Fruit fly (Drosophila melanogaster): Measurements from ENCODE around the gene CCT7.

CCT7 gene

dm6 chr3R:8854619-8855206 lies 53.3 kb downstream of the CCT7 start:
- TF ChIP-seq CG6854 (GFP tag; optimal IDR thresholded peaks at IDR 0.05) (no peak), Blimp-1 (GFP tag; optimal IDR thresholded peaks at IDR 0.05) (peak; percentile 88), esn (GFP tag; optimal IDR thresholded peaks at IDR 0.05) (no peak), Ets96B (tag; optimal IDR thresholded peaks at IDR 0.05) (peak; percentile 55), spab (GFP tag; optimal IDR thresholded peaks at IDR 0.05) (peak; percentile 48), CG15336 (GFP tag; IDR thresholded peaks at IDR 0.05) (no peak), svp (GFP tag) (peak; percentile 17), CG9139 (GFP tag; optimal IDR thresholded peaks at IDR 0.05) (peak; percentile 65), ss (GFP tag; optimal IDR thresholded peaks at IDR 0.05) (peak; percentile 79 to 84), CG8119 (GFP tag; IDR thresholded peaks at IDR 0.05) (peak; percentile 30; the same call in 1 of the 3 replicates), dsx (GFP tag; optimal IDR thresholded peaks at IDR 0.05; ENCODE audit: poor library complexity, severe bottlenecking) (peak; percentile 54), CG10669 (GFP tag; optimal IDR thresholded peaks at IDR 0.05) (peak; percentile 15), fd59A (GFP tag; optimal IDR thresholded peaks at IDR 0.05) (no peak), CG1621 (tag; optimal IDR thresholded peaks at IDR 0.05) (peak; percentile 42), fkh (GFP tag; optimal IDR thresholded peaks at IDR 0.05) (peak; percentile 16), Hr38 (GFP tag; optimal IDR thresholded peaks at IDR 0.05) (no peak), CG6808 (GFP tag; optimal IDR thresholded peaks at IDR 0.05) (peak; percentile 83), eg (GFP tag; IDR thresholded peaks at IDR 0.05) (peak; percentile 45; the same call in 1 of the 3 replicates), CG3919 (GFP tag; optimal IDR thresholded peaks at IDR 0.05) (peak; percentile 4), acj6 (GFP tag; optimal IDR thresholded peaks at IDR 0.05) (no peak), Sox102F (GFP tag; optimal IDR thresholded peaks at IDR 0.05) (peak; percentile 26), CG8319 (GFP tag; optimal IDR thresholded peaks at IDR 0.05) (no peak), Eip93F (GFP tag; optimal IDR thresholded peaks at IDR 0.05) (peak; percentile 50), CG34406 (GFP tag; optimal IDR thresholded peaks at IDR 0.05) (no peak), CG6163 (GFP tag; IDR thresholded peaks at IDR 0.05) (peak; percentile 67; the same call in 2 of the 3 replicates), Lpt (GFP tag; optimal IDR thresholded peaks at IDR 0.05) (peak; percentile 21), net (GFP tag; optimal IDR thresholded peaks at IDR 0.05) (peak; percentile 4)
